Fruit fly (Drosophila melanogaster): ENCODE measurements around the gene CG32102.

CG32102 gene

dm6 chr3L:12470509-12470908, 925 bp upstream of the CG32102 start:
- no peak for TF ChIP-seq CG8478 (optimal IDR thresholded peaks at IDR 0.05)
- no peak for TF ChIP-seq pan (optimal IDR thresholded peaks at IDR 0.05)
- TF ChIP-seq Dll (optimal IDR thresholded peaks at IDR 0.05) = no peak
- TF ChIP-seq EcR (GFP tag; optimal IDR thresholded peaks at IDR 0.05) = no peak
- no peak for TF ChIP-seq psq (optimal IDR thresholded peaks at IDR 0.05)
- TF ChIP-seq usp (GFP tag; optimal IDR thresholded peaks at IDR 0.05) = no peak

DNA sequence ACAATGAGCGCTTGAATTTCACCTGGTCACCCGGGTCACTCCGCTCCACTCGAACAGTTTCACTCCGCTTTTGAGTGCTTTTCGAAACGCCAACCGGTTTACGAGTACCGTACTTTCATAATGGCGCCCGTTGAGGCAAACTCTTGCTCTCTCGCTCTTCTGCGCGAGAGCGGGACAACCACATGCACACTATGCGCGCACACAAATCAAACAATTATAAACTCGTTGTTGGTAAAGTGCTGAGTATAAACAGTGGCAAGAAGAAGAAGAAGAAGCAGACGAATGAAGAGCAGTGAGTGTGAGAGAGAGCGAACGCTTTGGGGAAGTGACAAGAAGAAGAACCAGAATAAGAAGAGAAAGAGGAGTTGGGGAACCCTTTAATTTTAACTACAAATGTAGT, 1.6 kb downstream of the CG32102 start, which contains the start of gene eyg:
Gene eyg, minus strand, starts transcription at position 6 of the 400 bp plus-strand sequence.
- TF ChIP-seq pan (optimal IDR thresholded peaks at IDR 0.05) = no peak
- TF ChIP-seq Dll (optimal IDR thresholded peaks at IDR 0.05) = peak; percentile 34
- TF ChIP-seq psq (optimal IDR thresholded peaks at IDR 0.05) = no peak
- TF ChIP-seq EcR (GFP tag; optimal IDR thresholded peaks at IDR 0.05) = no peak
- no peak for TF ChIP-seq usp (GFP tag; optimal IDR thresholded peaks at IDR 0.05)
- peak; percentile 94 for TF ChIP-seq CG8478 (optimal IDR thresholded peaks at IDR 0.05)

DNA sequence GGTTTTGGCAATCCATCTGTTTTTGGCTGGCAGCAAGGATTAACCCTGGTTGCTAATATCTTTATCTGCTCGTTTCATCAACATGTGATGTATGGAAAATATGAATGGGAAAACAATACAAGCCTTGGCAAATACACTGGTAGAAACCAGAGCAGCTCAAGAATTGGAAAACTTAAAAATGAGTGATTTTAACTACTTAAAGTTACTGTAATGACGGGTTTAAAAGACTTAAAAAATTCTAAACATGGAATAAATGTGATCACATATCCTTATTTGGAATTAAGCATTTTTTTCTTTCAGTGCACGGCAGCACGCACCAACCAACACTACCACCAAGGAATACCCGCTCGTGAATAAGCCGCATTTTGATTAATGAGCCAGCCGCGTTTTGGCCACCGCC, 4.4 kb downstream of the CG32102 start:
- TF ChIP-seq pan (optimal IDR thresholded peaks at IDR 0.05) = no peak
- no peak for TF ChIP-seq CG8478 (optimal IDR thresholded peaks at IDR 0.05)
- TF ChIP-seq Dll (optimal IDR thresholded peaks at IDR 0.05) = no peak
- TF ChIP-seq EcR (GFP tag; optimal IDR thresholded peaks at IDR 0.05) = no peak
- TF ChIP-seq psq (optimal IDR thresholded peaks at IDR 0.05) = no peak
- TF ChIP-seq usp (GFP tag; optimal IDR thresholded peaks at IDR 0.05) = no peak

DNA sequence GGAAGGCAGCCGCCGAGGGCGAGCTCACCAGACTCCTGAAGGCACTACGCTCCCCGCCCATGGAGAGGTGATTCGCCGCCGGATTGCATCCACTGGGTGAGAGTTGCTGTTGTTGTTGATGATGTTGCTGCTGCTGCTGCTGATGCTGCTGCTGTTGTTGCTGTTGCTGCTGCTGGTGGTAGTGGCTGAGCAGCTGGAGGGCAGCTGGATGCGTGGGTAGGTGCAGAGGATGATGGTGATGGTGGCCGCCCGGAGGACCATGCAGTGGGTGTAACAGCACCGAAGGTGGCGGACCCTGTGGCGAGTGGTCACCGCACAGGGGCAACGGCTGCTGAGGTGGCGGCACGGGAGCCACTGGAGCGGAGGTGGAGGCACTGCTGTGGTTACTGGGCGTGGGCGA, 6.0 kb downstream of the CG32102 start:
- TF ChIP-seq EcR (GFP tag; optimal IDR thresholded peaks at IDR 0.05) = no peak
- no peak for TF ChIP-seq Dll (optimal IDR thresholded peaks at IDR 0.05)
- no peak for TF ChIP-seq CG8478 (optimal IDR thresholded peaks at IDR 0.05)
- TF ChIP-seq pan (optimal IDR thresholded peaks at IDR 0.05) = no peak
- no peak for TF ChIP-seq psq (optimal IDR thresholded peaks at IDR 0.05)
- TF ChIP-seq usp (GFP tag; optimal IDR thresholded peaks at IDR 0.05) = no peak

- TF ChIP-seq CG8478 (optimal IDR thresholded peaks at IDR 0.05) = no peak
- TF ChIP-seq Dll (optimal IDR thresholded peaks at IDR 0.05) = no peak
- no peak for TF ChIP-seq pan (optimal IDR thresholded peaks at IDR 0.05)
- no peak for TF ChIP-seq psq (optimal IDR thresholded peaks at IDR 0.05)
- TF ChIP-seq usp (GFP tag; optimal IDR thresholded peaks at IDR 0.05) = no peak
- TF ChIP-seq EcR (GFP tag; optimal IDR thresholded peaks at IDR 0.05) = no peak
Observed at dm6 chr3L:12461953-12462352, 7.6 kb downstream of the CG32102 start.

DNA sequence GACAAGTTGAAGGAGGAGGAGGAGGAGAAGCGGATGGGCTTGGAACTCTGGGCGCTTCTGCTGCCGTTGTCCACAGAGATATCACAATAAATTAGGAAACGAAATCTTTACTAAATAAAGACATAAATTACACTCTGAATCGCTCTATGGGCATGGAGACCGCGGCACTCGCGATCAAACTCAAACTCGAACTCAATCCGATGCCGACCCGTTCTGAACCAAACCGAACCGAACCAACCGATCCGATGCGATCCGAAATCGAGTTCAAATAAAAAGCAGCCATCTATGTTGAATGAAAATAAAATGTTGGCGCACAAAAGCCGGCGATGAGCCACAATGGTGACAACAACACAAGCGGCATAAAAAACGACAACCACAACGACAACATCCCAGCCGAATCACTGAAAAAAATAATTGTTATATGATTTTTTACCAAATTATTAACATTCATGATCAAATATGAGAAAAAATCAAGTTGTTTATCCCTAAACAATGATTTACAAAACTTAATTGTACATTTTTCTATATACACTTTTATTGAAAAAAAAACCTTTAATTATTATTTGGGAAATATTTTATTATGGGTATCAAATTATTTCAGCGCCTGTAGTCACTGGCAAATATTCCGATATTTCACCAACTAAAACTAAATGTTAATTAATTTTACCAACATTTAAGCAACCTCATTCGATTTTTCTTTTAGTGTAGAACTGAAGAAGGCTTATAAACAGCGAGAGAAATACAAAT, 12.5 kb downstream of the CG32102 start:
- TF ChIP-seq usp (GFP tag; optimal IDR thresholded peaks at IDR 0.05) (no peak), EcR (GFP tag; optimal IDR thresholded peaks at IDR 0.05) (no peak), Dll (optimal IDR thresholded peaks at IDR 0.05) (no peak), CG8478 (optimal IDR thresholded peaks at IDR 0.05) (no peak), pan (optimal IDR thresholded peaks at IDR 0.05) (no peak), psq (optimal IDR thresholded peaks at IDR 0.05) (no peak)

DNA sequence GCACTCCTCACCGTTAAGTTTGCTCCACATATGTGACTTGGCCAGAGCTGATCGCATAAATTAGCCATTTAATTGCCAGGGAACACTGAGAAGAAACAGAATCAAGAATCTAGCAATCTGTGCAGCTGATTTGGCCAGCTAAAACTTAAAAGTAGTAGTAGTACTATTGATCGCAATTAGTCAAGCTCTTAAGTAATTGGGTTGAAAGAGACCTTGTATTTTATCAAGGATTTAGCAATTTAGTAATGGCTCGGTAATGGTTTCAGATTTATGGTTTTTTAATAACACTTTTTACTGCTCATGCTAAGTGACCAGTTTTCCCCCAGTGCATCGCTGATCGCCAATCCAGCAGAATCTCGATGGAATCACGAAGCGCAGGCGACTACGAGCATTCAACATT, 14.6 kb downstream of the CG32102 start:
- TF ChIP-seq psq (optimal IDR thresholded peaks at IDR 0.05) (no peak), usp (GFP tag; optimal IDR thresholded peaks at IDR 0.05) (no peak), pan (optimal IDR thresholded peaks at IDR 0.05) (no peak), CG8478 (optimal IDR thresholded peaks at IDR 0.05) (no peak), EcR (GFP tag; optimal IDR thresholded peaks at IDR 0.05) (no peak), Dll (optimal IDR thresholded peaks at IDR 0.05) (no peak)

DNA sequence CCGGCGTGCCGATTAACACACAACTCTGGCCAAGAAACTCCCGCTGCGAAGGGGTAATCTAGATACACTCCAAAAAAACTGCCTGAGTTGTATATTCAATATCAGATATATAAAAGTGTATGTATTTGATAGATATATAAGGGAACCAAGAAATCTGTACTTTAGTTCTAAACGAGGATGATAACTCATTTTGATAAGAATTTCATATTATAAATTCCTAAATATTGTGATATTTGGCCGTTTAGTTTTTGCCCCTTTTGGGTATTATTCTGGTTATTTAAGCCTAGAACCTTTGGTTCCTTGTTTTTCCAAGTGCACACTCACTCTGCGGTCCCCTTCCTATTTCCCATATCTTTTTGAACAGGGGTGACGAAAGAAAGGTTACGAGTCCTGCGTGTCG, 16.1 kb downstream of the CG32102 start:
- TF ChIP-seq Dll (optimal IDR thresholded peaks at IDR 0.05) = no peak
- no peak for TF ChIP-seq usp (GFP tag; optimal IDR thresholded peaks at IDR 0.05)
- TF ChIP-seq CG8478 (optimal IDR thresholded peaks at IDR 0.05) = no peak
- no peak for TF ChIP-seq psq (optimal IDR thresholded peaks at IDR 0.05)
- TF ChIP-seq EcR (GFP tag; optimal IDR thresholded peaks at IDR 0.05) = no peak
- no peak for TF ChIP-seq pan (optimal IDR thresholded peaks at IDR 0.05)

- TF ChIP-seq EcR (GFP tag; optimal IDR thresholded peaks at IDR 0.05) = no peak
- no peak for TF ChIP-seq psq (optimal IDR thresholded peaks at IDR 0.05)
- TF ChIP-seq pan (optimal IDR thresholded peaks at IDR 0.05) = no peak
- no peak for TF ChIP-seq Dll (optimal IDR thresholded peaks at IDR 0.05)
- no peak for TF ChIP-seq CG8478 (optimal IDR thresholded peaks at IDR 0.05)
- TF ChIP-seq usp (GFP tag; optimal IDR thresholded peaks at IDR 0.05) = no peak
Observed at dm6 chr3L:12447501-12447900, 22.1 kb downstream of the CG32102 start.

DNA sequence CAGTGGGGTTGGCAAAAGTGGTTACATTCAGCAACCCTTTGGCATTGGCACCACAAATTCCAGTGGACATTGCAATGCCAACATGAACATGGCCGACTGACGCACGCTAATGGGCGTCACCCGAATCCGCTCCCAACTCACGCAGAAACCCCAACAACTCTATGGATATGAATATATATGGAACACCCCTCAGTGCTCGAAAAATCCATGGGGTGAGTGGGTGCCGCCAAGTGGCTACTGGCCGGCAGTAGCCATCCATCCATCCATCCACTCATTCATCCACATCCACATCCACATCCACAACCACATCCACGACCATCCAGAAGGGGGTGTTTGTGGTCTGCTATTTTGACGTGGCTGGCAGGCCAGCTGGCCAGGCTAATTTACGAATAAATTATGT, 22.5 kb downstream of the CG32102 start:
- TF ChIP-seq EcR (GFP tag; optimal IDR thresholded peaks at IDR 0.05) = no peak
- TF ChIP-seq Dll (optimal IDR thresholded peaks at IDR 0.05) = no peak
- TF ChIP-seq pan (optimal IDR thresholded peaks at IDR 0.05) = no peak
- no peak for TF ChIP-seq CG8478 (optimal IDR thresholded peaks at IDR 0.05)
- no peak for TF ChIP-seq psq (optimal IDR thresholded peaks at IDR 0.05)
- TF ChIP-seq usp (GFP tag; optimal IDR thresholded peaks at IDR 0.05) = no peak

dm6 chr3L:12444040-12444439, 25.5 kb downstream of the CG32102 start:
- TF ChIP-seq pan (optimal IDR thresholded peaks at IDR 0.05) (no peak), psq (optimal IDR thresholded peaks at IDR 0.05) (no peak), usp (GFP tag; optimal IDR thresholded peaks at IDR 0.05) (no peak), EcR (GFP tag; optimal IDR thresholded peaks at IDR 0.05) (no peak), Dll (optimal IDR thresholded peaks at IDR 0.05) (no peak)

DNA sequence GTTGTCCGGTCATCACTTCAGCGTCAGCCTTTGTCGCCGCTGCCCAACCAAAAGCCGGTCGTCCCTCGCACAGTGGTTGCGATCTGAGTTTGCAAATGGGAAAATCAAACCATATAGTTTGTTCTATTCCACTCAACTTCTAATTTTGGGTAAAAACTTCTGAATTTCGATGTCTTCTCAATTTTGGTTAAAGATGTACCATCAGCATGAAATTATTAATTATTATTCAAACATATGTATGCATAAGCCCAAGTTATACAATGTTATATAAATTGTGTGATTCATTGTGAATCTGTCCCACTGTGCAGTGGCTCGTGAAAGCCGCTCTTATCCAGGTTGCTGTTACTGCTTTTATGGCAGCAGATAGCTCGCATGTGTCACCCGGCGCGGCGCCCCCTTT, 27.0 kb downstream of the CG32102 start:
- no peak for TF ChIP-seq EcR (GFP tag; optimal IDR thresholded peaks at IDR 0.05)
- no peak for TF ChIP-seq pan (optimal IDR thresholded peaks at IDR 0.05)
- TF ChIP-seq psq (optimal IDR thresholded peaks at IDR 0.05) = no peak
- no peak for TF ChIP-seq usp (GFP tag; optimal IDR thresholded peaks at IDR 0.05)
- TF ChIP-seq Dll (optimal IDR thresholded peaks at IDR 0.05) = no peak
- TF ChIP-seq CG8478 (optimal IDR thresholded peaks at IDR 0.05) = no peak
